Worm (Caenorhabditis elegans): ENCODE results near the gene T28A8.5.

T28A8.5 gene

DNA sequence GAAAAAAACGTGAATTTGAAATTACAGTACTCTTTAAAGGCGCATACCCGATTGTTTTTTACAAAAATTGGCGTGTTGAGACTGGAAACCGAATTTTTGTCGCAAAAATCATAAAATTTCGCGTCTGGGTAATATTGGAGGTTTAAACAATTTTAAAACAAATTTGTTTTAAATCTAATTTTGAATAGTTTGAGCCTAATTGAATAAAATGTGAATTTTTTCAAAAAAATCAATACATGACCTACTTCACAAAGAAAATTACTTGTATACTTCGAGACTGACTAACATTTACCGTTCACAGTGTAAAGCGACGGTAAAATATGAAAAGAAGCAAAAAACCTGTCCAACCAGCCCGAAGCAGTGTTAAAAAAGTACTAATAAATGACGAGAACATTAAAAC lies 44.1 kb upstream of the T28A8.5 start:
- TF ChIP-seq nhr-6 (tag; optimal IDR thresholded peaks at IDR 0.05) (no peak), blmp-1 (tag; optimal IDR thresholded peaks at IDR 0.05; ENCODE audit: insufficient read depth) (no peak), ama-1 (optimal IDR thresholded peaks at IDR 0.05) (peak; percentile 1), aly-2 (tag; optimal IDR thresholded peaks at IDR 0.05) (no peak), lsy-2 (tag; optimal IDR thresholded peaks at IDR 0.05) (no peak), unc-62 (GFP tag; optimal IDR thresholded peaks at IDR 0.05) (no peak), mab-5 (tag; optimal IDR thresholded peaks at IDR 0.05) (no peak)

DNA sequence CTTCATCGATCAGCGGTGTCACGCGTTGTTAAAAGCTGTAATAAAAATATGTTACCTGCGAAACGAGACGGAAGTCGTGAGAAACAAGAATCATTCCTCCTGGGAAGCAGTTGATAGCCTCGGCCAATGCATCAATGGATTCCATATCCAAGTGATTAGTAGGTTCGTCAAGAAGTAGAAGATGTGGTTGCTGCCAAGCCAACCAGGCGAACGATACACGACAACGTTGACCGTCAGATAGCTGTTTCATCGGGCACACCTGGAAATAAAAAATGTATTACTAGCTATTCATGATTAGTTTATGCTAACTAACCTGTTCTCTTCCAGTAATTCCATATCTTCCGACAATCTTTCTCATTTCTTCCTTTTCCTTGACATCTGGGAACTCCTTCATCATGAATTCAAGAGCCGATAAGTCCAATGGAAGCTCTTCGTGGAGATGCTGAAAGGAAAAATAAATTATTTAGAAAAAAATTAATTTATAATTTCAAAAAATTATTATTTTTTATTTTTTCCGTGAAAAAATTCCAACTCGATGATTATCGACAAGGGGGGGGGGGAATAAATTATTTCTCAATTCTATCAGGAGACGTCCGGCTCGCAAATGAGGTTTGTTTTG lies 42.3 kb upstream of the T28A8.5 start, which contains the start of gene tag-164:
Gene tag-164, plus strand, starts transcription at position 569 of the 619 bp plus-strand sequence.
- TF ChIP-seq crh-2 (tag; optimal IDR thresholded peaks at IDR 0.05) (no peak), nhr-23 (tag; optimal IDR thresholded peaks at IDR 0.05) (no peak), nhr-11 (tag; optimal IDR thresholded peaks at IDR 0.05) (no peak), ztf-11 (tag; optimal IDR thresholded peaks at IDR 0.05) (no peak), nhr-12 (tag; optimal IDR thresholded peaks at IDR 0.05) (no peak), unc-55 (GFP tag; optimal IDR thresholded peaks at IDR 0.05) (no peak), nhr-25 (tag; optimal IDR thresholded peaks at IDR 0.05) (no peak), elt-1 (tag; optimal IDR thresholded peaks at IDR 0.05) (no peak), mdl-1 (tag; optimal IDR thresholded peaks at IDR 0.05) (no peak), nhr-237 (tag; optimal IDR thresholded peaks at IDR 0.05) (no peak), lsy-2 (tag; optimal IDR thresholded peaks at IDR 0.05) (no peak), alr-1 (tag; optimal IDR thresholded peaks at IDR 0.05) (no peak), skn-1 (tag; optimal IDR thresholded peaks at IDR 0.05) (no peak), dmd-4 (tag; optimal IDR thresholded peaks at IDR 0.05) (no peak), lin-39 (tag; optimal IDR thresholded peaks at IDR 0.05) (no peak), ceh-16 (tag; optimal IDR thresholded peaks at IDR 0.05) (no peak), mbf-1 (tag; optimal IDR thresholded peaks at IDR 0.05) (no peak), R02D3.7 (tag; optimal IDR thresholded peaks at IDR 0.05) (no peak), sma-3 (GFP tag; optimal IDR thresholded peaks at IDR 0.05) (no peak), C34F6.9 (tag; optimal IDR thresholded peaks at IDR 0.05) (no peak)

DNA sequence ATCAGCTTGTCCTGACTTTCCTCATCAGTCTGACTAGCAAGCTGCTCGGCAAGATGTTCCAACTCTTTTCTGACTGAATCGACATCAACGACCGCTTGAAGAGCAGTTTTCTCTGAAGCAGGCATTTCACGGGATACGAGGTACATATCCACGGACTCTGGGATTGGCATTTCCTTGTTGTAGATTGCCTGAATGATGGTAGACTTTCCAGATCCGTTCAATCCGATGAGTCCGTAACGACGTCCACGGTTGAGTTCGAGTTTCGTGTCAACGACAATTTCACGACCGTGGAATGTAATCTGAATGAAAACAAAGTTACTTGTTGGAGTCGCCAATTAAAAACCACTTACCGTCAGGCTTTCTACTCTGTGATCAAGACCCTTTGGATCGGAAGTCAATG lies 39.9 kb upstream of the T28A8.5 start:
- TF ChIP-seq sem-4 (tag; optimal IDR thresholded peaks at IDR 0.05) (no peak), nhr-23 (tag; optimal IDR thresholded peaks at IDR 0.05) (no peak), nhr-237 (tag; optimal IDR thresholded peaks at IDR 0.05) (no peak), C34F6.9 (tag; optimal IDR thresholded peaks at IDR 0.05) (no peak), ceh-16 (tag; optimal IDR thresholded peaks at IDR 0.05) (no peak), lsy-2 (tag; optimal IDR thresholded peaks at IDR 0.05) (no peak)

DNA sequence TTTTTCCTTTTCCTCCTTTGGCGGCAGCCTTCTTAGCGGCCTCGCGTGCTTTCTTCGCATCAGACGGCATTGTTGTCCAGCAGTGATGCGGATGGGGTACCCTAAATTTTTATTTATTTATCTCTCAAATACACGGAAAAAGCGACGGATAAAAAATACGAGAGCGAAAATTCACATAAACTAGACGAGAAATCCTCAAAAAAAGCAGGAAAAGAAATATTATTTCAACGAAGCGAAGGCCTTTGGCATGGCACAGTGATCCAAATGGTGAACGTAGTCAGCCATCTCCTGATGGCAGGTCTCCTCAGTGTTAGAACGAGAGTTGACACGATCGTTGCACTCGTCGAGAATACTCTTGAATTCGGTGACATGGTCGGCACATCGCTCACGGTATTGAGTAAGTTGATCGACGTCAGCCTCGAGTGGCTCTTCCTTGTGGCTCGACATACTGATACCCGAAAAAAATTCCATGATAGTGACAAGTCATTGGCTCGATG lies 39.2 kb upstream of the T28A8.5 start, which contains the start of the genes abcf-2 and T27E9.2:
Gene abcf-2, minus strand, starts transcription at position 101 of the 497 bp plus-strand sequence.
Gene T27E9.2, minus strand, starts transcription at position 447 of the 497 bp plus-strand sequence.
- no peak for TF ChIP-seq mab-5 (tag; optimal IDR thresholded peaks at IDR 0.05)
- no peak for TF ChIP-seq nhr-77 (tag; optimal IDR thresholded peaks at IDR 0.05)
- TF ChIP-seq sma-3 (GFP tag; optimal IDR thresholded peaks at IDR 0.05) = no peak
- TF ChIP-seq blmp-1 (tag; optimal IDR thresholded peaks at IDR 0.05; ENCODE audit: insufficient read depth) = no peak
- no peak for TF ChIP-seq aly-2 (tag; optimal IDR thresholded peaks at IDR 0.05)
- TF ChIP-seq ama-1 (optimal IDR thresholded peaks at IDR 0.05) = no peak
- no peak for TF ChIP-seq alr-1 (tag; optimal IDR thresholded peaks at IDR 0.05)
- TF ChIP-seq nhr-23 (tag; optimal IDR thresholded peaks at IDR 0.05) = no peak
- no peak for TF ChIP-seq ceh-16 (tag; optimal IDR thresholded peaks at IDR 0.05)
- no peak for TF ChIP-seq ztf-4 (tag; optimal IDR thresholded peaks at IDR 0.05)
- TF ChIP-seq R02D3.7 (tag; optimal IDR thresholded peaks at IDR 0.05) = no peak
- no peak for TF ChIP-seq Y55F3AM.14 (GFP tag; optimal IDR thresholded peaks at IDR 0.05)
- no peak for TF ChIP-seq unc-62 (GFP tag; optimal IDR thresholded peaks at IDR 0.05)
- no peak for TF ChIP-seq ztf-1 (GFP tag; conservative IDR thresholded peaks at IDR 0.05)
- no peak for TF ChIP-seq nhr-12 (tag; optimal IDR thresholded peaks at IDR 0.05)
- TF ChIP-seq nhr-6 (tag; optimal IDR thresholded peaks at IDR 0.05) = no peak
- no peak for TF ChIP-seq nhr-25 (tag; optimal IDR thresholded peaks at IDR 0.05)
- no peak for TF ChIP-seq lin-11 (tag; optimal IDR thresholded peaks at IDR 0.05)
- no peak for TF ChIP-seq zag-1 (tag; optimal IDR thresholded peaks at IDR 0.05)

All from whole organism, L2 larva.